Worm (Caenorhabditis elegans) whole organism, mixed stage, embryonic: Measurements from ENCODE around the gene exc-7.

Source experiments
- blmp-1 ChIP-seq: fragments of 150-350 bp; optimal IDR thresholded peaks from 2 replicates; lab custom pipeline; 2014; ENCODE audit warnings: missing biosample characterization, missing genetic modification characterization
- ces-1 ChIP-seq: fragments of 150-350 bp; optimal IDR thresholded peaks from 2 replicates; lab custom pipeline; 2014; ENCODE audit warnings: missing biosample characterization, missing genetic modification reagents, missing genetic modification characterization
- mep-1 ChIP-seq: fragments of 150-350 bp; optimal IDR thresholded peaks from 2 replicates; lab custom pipeline; 2017; ENCODE audit warnings: missing biosample characterization, missing genetic modification reagents, missing genetic modification characterization, inconsistent platforms
- nhr-237 ChIP-seq: fragments of 150-350 bp; optimal IDR thresholded peaks from 2 replicates; lab custom pipeline; 2014; ENCODE audit warnings: missing biosample characterization, missing genetic modification characterization
- pha-4 ChIP-seq: fragments of 150-350 bp; optimal IDR thresholded peaks from 2 replicates; lab custom pipeline; 2018; ENCODE audit warnings: missing biosample characterization, missing genetic modification reagents, missing genetic modification characterization
- unc-39 ChIP-seq: fragments of 150-350 bp; optimal IDR thresholded peaks from 2 replicates; lab custom pipeline; 2014; ENCODE audit warnings: missing biosample characterization, missing genetic modification characterization
- unc-62 ChIP-seq: fragments of 150-350 bp; optimal IDR thresholded peaks from 2 replicates; lab custom pipeline; 2014; ENCODE audit warnings: missing biosample characterization, missing genetic modification reagents, missing genetic modification characterization
- ztf-11 ChIP-seq: fragments of 150-350 bp; optimal IDR thresholded peaks from 2 replicates; lab custom pipeline; 2014; ENCODE audit warnings: missing biosample characterization, missing genetic modification characterization

ce11 chrII:9577630-9578029 lies 1.9 kb downstream of the exc-7 start:
- TF ChIP-seq mep-1 (tag; lab: Kevin White, UChicago) (no peak), unc-62 (GFP tag; lab: Kevin White, UChicago) (no peak), ces-1 (GFP tag; lab: Kevin White, UChicago) (no peak), pha-4 (tag; lab: Kevin White, UChicago) (no peak), nhr-237 (no peak), blmp-1 (tag; lab: Kevin White, UChicago) (no peak), unc-39 (tag; lab: Kevin White, UChicago) (no peak), ztf-11 (tag; lab: Kevin White, UChicago) (no peak)
